Worm (Caenorhabditis elegans) whole organism, midembryonic: ENCODE results near the gene ttr-36.

Experiments
- cog-1 ChIP-seq: sonication (generic microtip); optimal IDR thresholded peaks from 2 replicates; lab custom pipeline; 2016; ENCODE audit warnings: missing genetic modification characterization, missing compliant biosample characterization
- flt-1 ChIP-seq: fragments of 200-800 bp; sonication (Bioruptor generic); IDR thresholded peaks from 2 replicates; pipeline ENCODE4 v1.3.6; 2022; ENCODE audit warnings: missing genetic modification characterization, missing compliant biosample characterization
- med-1 ChIP-seq: sonication (generic microtip); optimal IDR thresholded peaks from 2 replicates; lab custom pipeline; 2017; ENCODE audit warnings: missing genetic modification characterization, mild to moderate bottlenecking, missing compliant biosample characterization, antibody characterized with exemption, missing genetic modification reagents; ENCODE audit not compliant: insufficient read depth
- ztf-23 ChIP-seq: fragments of 200-800 bp; sonication (Bioruptor generic); IDR thresholded peaks from 2 replicates; pipeline ENCODE4 v1.3.6; 2022; ENCODE audit warnings: missing genetic modification reagents, missing genetic modification characterization, missing compliant biosample characterization

DNA sequence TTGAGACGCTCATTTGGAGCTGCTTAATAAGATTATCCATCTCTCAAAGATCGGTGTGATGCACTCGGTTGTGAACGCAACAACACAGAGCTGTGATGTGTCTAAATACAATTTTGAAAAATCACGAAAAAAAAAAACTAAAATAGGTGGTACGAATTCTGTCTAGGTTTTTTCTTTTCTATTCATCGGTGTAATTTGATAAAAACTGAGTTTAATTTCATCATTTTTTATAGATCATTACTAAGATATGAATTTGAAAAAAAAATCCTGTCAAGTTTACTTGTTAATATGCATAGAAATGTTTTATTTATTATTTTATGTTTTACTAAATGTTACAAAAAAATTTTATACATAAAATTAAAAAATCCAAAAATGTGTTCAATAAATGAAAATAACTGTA, 19.3 kb downstream of the ttr-36 start, which contains the start of gene ceh-60:
- TF ChIP-seq flt-1 (no peak), cog-1 (no peak), ztf-23 (GFP tag; lab: Robert Waterston, UW) (no peak), med-1 (GFP tag; lab: Kevin White, UChicago) (no peak)
